Worm (Caenorhabditis elegans) whole organism, L2 larva: ENCODE results near the gene ZK809.9.

Source experiments
- C34F6.9 ChIP-seq: fragments of 150-350 bp; optimal IDR thresholded peaks from 2 replicates; lab custom pipeline; 2014; ENCODE audit warnings: missing biosample characterization, missing genetic modification characterization
- F13H6.1 ChIP-seq: sonication (generic microtip); optimal IDR thresholded peaks from 2 replicates; lab custom pipeline; 2016; ENCODE audit warnings: missing genetic modification characterization, missing compliant biosample characterization
- Y55F3AM.14 ChIP-seq: fragments of 200-800 bp; sonication (Bioruptor generic); optimal IDR thresholded peaks from 2 replicates; lab custom pipeline; 2018; ENCODE audit warnings: mild to moderate bottlenecking, missing genetic modification characterization, missing compliant biosample characterization
- ZK546.5 ChIP-seq: sonication (generic microtip); optimal IDR thresholded peaks from 2 replicates; lab custom pipeline; 2017; ENCODE audit warnings: missing biosample characterization, missing genetic modification characterization
- alr-1 ChIP-seq: fragments of 150-350 bp; optimal IDR thresholded peaks from 2 replicates; lab custom pipeline; 2014; ENCODE audit warnings: missing biosample characterization, missing genetic modification characterization
- ama-1 ChIP-seq: fragments of 150-350 bp; optimal IDR thresholded peaks from 2 replicates; lab custom pipeline; 2018; ENCODE audit warnings: inconsistent platforms
- blmp-1 ChIP-seq: sonication (generic microtip); optimal IDR thresholded peaks from 2 replicates; lab custom pipeline; 2017; ENCODE audit warnings: missing genetic modification characterization, mild to moderate bottlenecking, missing compliant biosample characterization, antibody characterized with exemption, moderate library complexity; ENCODE audit not compliant: insufficient read depth
- ceh-16 ChIP-seq: fragments of 150-350 bp; optimal IDR thresholded peaks from 2 replicates; lab custom pipeline; 2014; ENCODE audit warnings: missing biosample characterization, missing genetic modification characterization
- crh-2 ChIP-seq: sonication (generic microtip); optimal IDR thresholded peaks from 2 replicates; lab custom pipeline; 2017; ENCODE audit warnings: missing biosample characterization, missing genetic modification characterization
- egl-27 ChIP-seq: sonication (generic microtip); optimal IDR thresholded peaks from 3 replicates; lab custom pipeline; 2017; ENCODE audit warnings: missing biosample characterization, missing genetic modification reagents, missing genetic modification characterization
- elt-1 ChIP-seq: fragments of 150-350 bp; optimal IDR thresholded peaks from 2 replicates; lab custom pipeline; 2014; ENCODE audit warnings: missing biosample characterization, missing genetic modification characterization
- fos-1 ChIP-seq: fragments of 150-350 bp; optimal IDR thresholded peaks from 2 replicates; lab custom pipeline; 2014; ENCODE audit warnings: missing biosample characterization, missing genetic modification characterization
- gmeb-1 ChIP-seq: fragments of 150-350 bp; optimal IDR thresholded peaks from 2 replicates; lab custom pipeline; 2014; ENCODE audit warnings: missing biosample characterization, missing genetic modification characterization
- lin-11 ChIP-seq: fragments of 150-350 bp; sonication (generic microtip); optimal IDR thresholded peaks from 2 replicates; lab custom pipeline; 2014; ENCODE audit warnings: missing biosample characterization, missing genetic modification characterization, inconsistent platforms, mixed read lengths
- lin-13 ChIP-seq: fragments of 150-350 bp; optimal IDR thresholded peaks from 2 replicates; lab custom pipeline; 2014; ENCODE audit warnings: missing biosample characterization, missing genetic modification reagents, missing genetic modification characterization
- lin-39 ChIP-seq: fragments of 150-350 bp; optimal IDR thresholded peaks from 2 replicates; lab custom pipeline; 2014; ENCODE audit warnings: missing biosample characterization, missing genetic modification reagents, missing genetic modification characterization
- lsy-2 ChIP-seq, 2 experiments: fragments of 150-350 bp in 1 of 2; sonication (generic microtip) in 1 of 2; optimal IDR thresholded peaks; 2 replicates each; lab custom pipeline; 2014 to 2017; ENCODE audit warnings: missing biosample characterization in 2 of 2, missing genetic modification characterization in 2 of 2
- mab-5 ChIP-seq: fragments of 150-350 bp; optimal IDR thresholded peaks from 2 replicates; lab custom pipeline; 2014; ENCODE audit warnings: missing biosample characterization, missing genetic modification characterization
- mbf-1 ChIP-seq: sonication (generic microtip); optimal IDR thresholded peaks from 2 replicates; lab custom pipeline; 2017; ENCODE audit warnings: missing biosample characterization, missing genetic modification characterization
- mdl-1 ChIP-seq, 2 experiments: fragments of 150-350 bp in 1 of 2; sonication (generic microtip) in 1 of 2; optimal IDR thresholded peaks; 2 replicates each; lab custom pipeline; 2017; ENCODE audit warnings: missing biosample characterization in 2 of 2, missing genetic modification characterization in 2 of 2
- nhr-11 ChIP-seq: fragments of 150-350 bp; optimal IDR thresholded peaks from 2 replicates; lab custom pipeline; 2014; ENCODE audit warnings: missing biosample characterization, missing genetic modification characterization
- nhr-12 ChIP-seq: fragments of 150-350 bp; optimal IDR thresholded peaks from 2 replicates; lab custom pipeline; 2014; ENCODE audit warnings: missing biosample characterization, missing genetic modification characterization
- nhr-129 ChIP-seq: fragments of 150-350 bp; optimal IDR thresholded peaks from 2 replicates; lab custom pipeline; 2014; ENCODE audit warnings: missing biosample characterization, missing genetic modification characterization
- nhr-21 ChIP-seq: fragments of 150-350 bp; optimal IDR thresholded peaks from 2 replicates; lab custom pipeline; 2014; ENCODE audit warnings: missing biosample characterization, missing genetic modification characterization
- nhr-23 ChIP-seq: fragments of 150-350 bp; optimal IDR thresholded peaks from 2 replicates; lab custom pipeline; 2014; ENCODE audit warnings: missing biosample characterization, missing genetic modification reagents, missing genetic modification characterization
- nhr-237 ChIP-seq: fragments of 150-350 bp; optimal IDR thresholded peaks from 2 replicates; lab custom pipeline; 2014; ENCODE audit warnings: missing biosample characterization, missing genetic modification characterization
- nhr-25 ChIP-seq: fragments of 150-350 bp; sonication (generic microtip); optimal IDR thresholded peaks from 3 replicates; lab custom pipeline; 2014; ENCODE audit warnings: missing biosample characterization, missing genetic modification characterization
- nhr-6 ChIP-seq: fragments of 150-350 bp; optimal IDR thresholded peaks from 2 replicates; lab custom pipeline; 2014; ENCODE audit warnings: missing biosample characterization, missing genetic modification characterization
- nhr-77 ChIP-seq: fragments of 150-350 bp; optimal IDR thresholded peaks from 2 replicates; lab custom pipeline; 2014; ENCODE audit warnings: missing biosample characterization, missing genetic modification characterization
- peb-1 ChIP-seq: fragments of 150-350 bp; optimal IDR thresholded peaks from 2 replicates; lab custom pipeline; 2014; ENCODE audit warnings: missing biosample characterization, missing genetic modification characterization
- sem-4 ChIP-seq: fragments of 150-350 bp; optimal IDR thresholded peaks from 2 replicates; lab custom pipeline; 2014; ENCODE audit warnings: missing biosample characterization, missing genetic modification reagents, missing genetic modification characterization
- skn-1 ChIP-seq: sonication (generic microtip); optimal IDR thresholded peaks from 2 replicates; lab custom pipeline; 2017; ENCODE audit warnings: missing biosample characterization, missing genetic modification characterization
- sma-3 ChIP-seq: sonication (generic microtip); optimal IDR thresholded peaks from 2 replicates; lab custom pipeline; 2016; ENCODE audit warnings: missing genetic modification reagents, missing genetic modification characterization, missing compliant biosample characterization
- sma-9 ChIP-seq, 2 experiments: fragments of 150-350 bp in 1 of 2; sonication (generic microtip) in 1 of 2; optimal IDR thresholded peaks; 2 replicates each; lab custom pipeline; 2014 to 2016; ENCODE audit warnings: missing genetic modification characterization in 2 of 2, mild to moderate bottlenecking in 1 of 2, missing biosample characterization in 1 of 2, missing compliant biosample characterization in 1 of 2, missing genetic modification reagents in 1 of 2, moderate library complexity in 1 of 2
- snpc-4 ChIP-seq: fragments of 150-350 bp; optimal IDR thresholded peaks from 2 replicates; lab custom pipeline; 2014; ENCODE audit warnings: missing biosample characterization, missing genetic modification characterization
- unc-39 ChIP-seq: fragments of 150-350 bp; optimal IDR thresholded peaks from 2 replicates; lab custom pipeline; 2014; ENCODE audit warnings: missing biosample characterization, missing genetic modification characterization
- unc-55 ChIP-seq: fragments of 150-350 bp; sonication (generic microtip); optimal IDR thresholded peaks from 3 replicates; lab custom pipeline; 2014; ENCODE audit warnings: missing biosample characterization, missing genetic modification reagents, missing genetic modification characterization
- unc-62 ChIP-seq: fragments of 150-350 bp; optimal IDR thresholded peaks from 2 replicates; lab custom pipeline; 2014; ENCODE audit warnings: missing biosample characterization, missing genetic modification reagents, missing genetic modification characterization
- zag-1 ChIP-seq: fragments of 150-350 bp; optimal IDR thresholded peaks from 2 replicates; lab custom pipeline; 2014; ENCODE audit warnings: missing biosample characterization, missing genetic modification characterization
- ztf-1 ChIP-seq: fragments of 200-800 bp; sonication (Bioruptor generic); conservative IDR thresholded peaks from 2 replicates; pipeline ENCODE4 v1.3.6; 2022; ENCODE audit warnings: missing genetic modification characterization, missing compliant biosample characterization
- ztf-4 ChIP-seq: fragments of 150-350 bp; optimal IDR thresholded peaks from 2 replicates; lab custom pipeline; 2014; ENCODE audit warnings: missing biosample characterization, missing genetic modification characterization

ZK809.9 gene

ce11 chrIV:11691524-11691923 is 26.4 kb downstream of the ZK809.9 start:
- TF ChIP-seq ztf-1 (GFP tag; lab: Robert Waterston, UW) = no peak
- no peak for TF ChIP-seq crh-2
- no peak for TF ChIP-seq lin-39 (tag; lab: Kevin White, UChicago)
- TF ChIP-seq sma-9 (GFP tag; optimal IDR thresholded peaks at IDR 0.05; lab: Kevin White, UChicago) = no peak
- no peak for TF ChIP-seq sma-9 (tag; optimal IDR thresholded peaks at IDR 0.05; lab: Kevin White, UChicago)
- TF ChIP-seq egl-27 (tag; lab: Kevin White, UChicago) = no peak
- TF ChIP-seq sem-4 (tag; lab: Kevin White, UChicago) = no peak
- no peak for TF ChIP-seq nhr-77 (tag; lab: Kevin White, UChicago)
- TF ChIP-seq snpc-4 (tag; lab: Kevin White, UChicago) = no peak
- TF ChIP-seq gmeb-1 (tag; lab: Kevin White, UChicago) = no peak
- no peak for TF ChIP-seq nhr-11 (tag; lab: Kevin White, UChicago)
- no peak for TF ChIP-seq unc-39 (tag; lab: Kevin White, UChicago)
- no peak for TF ChIP-seq nhr-12 (tag; lab: Kevin White, UChicago)

ce11 chrIV:11692071-11692673 is 27.1 kb downstream of the ZK809.9 start:
- TF ChIP-seq unc-62 (GFP tag; lab: Kevin White, UChicago) (no peak), zag-1 (tag; lab: Kevin White, UChicago) (no peak), fos-1 (tag; lab: Kevin White, UChicago) (peak; percentile 87), nhr-237 (tag; lab: Kevin White, UChicago) (no peak), ama-1 (lab: Kevin White, UChicago) (no peak), ZK546.5 (tag; lab: Kevin White, UChicago) (no peak), mbf-1 (tag; lab: Kevin White, UChicago) (no peak), C34F6.9 (tag; lab: Kevin White, UChicago) (peak; percentile 76), nhr-129 (peak; percentile 90), elt-1 (tag; lab: Kevin White, UChicago) (no peak), lsy-2 (tag; optimal IDR thresholded peaks at IDR 0.05; lab: Kevin White, UChicago) (peak; percentile 41 to 73), egl-27 (tag; lab: Kevin White, UChicago) (peak; percentile 45), ztf-4 (peak; percentile 27), nhr-25 (tag; lab: Kevin White, UChicago) (peak; percentile 77), peb-1 (tag; lab: Kevin White, UChicago) (no peak), gmeb-1 (tag; lab: Kevin White, UChicago) (peak; percentile 71), lin-11 (peak; percentile 48), F13H6.1 (tag; lab: Kevin White, UChicago) (peak; percentile 90), lin-13 (peak; percentile 78), sma-3 (GFP tag; lab: Kevin White, UChicago) (peak; percentile 80), unc-55 (no peak), skn-1 (tag; lab: Kevin White, UChicago) (no peak), ceh-16 (tag; lab: Kevin White, UChicago) (peak; percentile 42), sem-4 (tag; lab: Kevin White, UChicago) (peak; percentile 51), mdl-1 (tag; optimal IDR thresholded peaks at IDR 0.05; lab: Kevin White, UChicago) (peak in 1 of 2 experiments; percentile 69), nhr-11 (tag; lab: Kevin White, UChicago) (no peak), blmp-1 (tag; lab: Kevin White, UChicago) (peak; percentile 81), crh-2 (peak; percentile 85), nhr-23 (tag; lab: Kevin White, UChicago) (no peak), nhr-21 (tag; lab: Kevin White, UChicago) (peak; percentile 71), ztf-1 (GFP tag; lab: Robert Waterston, UW) (no peak), nhr-6 (tag; lab: Kevin White, UChicago) (peak; percentile 15), unc-39 (tag; lab: Kevin White, UChicago) (no peak), sma-9 (GFP tag; optimal IDR thresholded peaks at IDR 0.05; lab: Kevin White, UChicago) (peak; percentile 66), sma-9 (tag; optimal IDR thresholded peaks at IDR 0.05; lab: Kevin White, UChicago) (no peak), snpc-4 (tag; lab: Kevin White, UChicago) (peak; percentile 25), mab-5 (tag; lab: Kevin White, UChicago) (peak; percentile 31), Y55F3AM.14 (peak; percentile 85), alr-1 (tag; lab: Kevin White, UChicago) (no peak)
